Worm (Caenorhabditis elegans): ENCODE data around the gene ZK470.4.

ce11 chrX:4177394-4177793 is 37.8 kb upstream of the ZK470.4 start, which contains the start of gene ZK470.6:
- TF ChIP-seq M03D4.4 (tag; optimal IDR thresholded peaks at IDR 0.05) (no peak), lin-13 (tag; optimal IDR thresholded peaks at IDR 0.05) (no peak), nhr-76 (tag; optimal IDR thresholded peaks at IDR 0.05) (no peak), elt-3 (tag; optimal IDR thresholded peaks at IDR 0.05) (no peak), blmp-1 (tag; optimal IDR thresholded peaks at IDR 0.05) (no peak), nhr-2 (tag; optimal IDR thresholded peaks at IDR 0.05) (no peak), lsy-2 (tag; optimal IDR thresholded peaks at IDR 0.05) (no peak)

Measured in whole organism, mixed stage, embryonic.